Worm (Caenorhabditis elegans): ENCODE measurements around the gene gly-1.

DNA sequence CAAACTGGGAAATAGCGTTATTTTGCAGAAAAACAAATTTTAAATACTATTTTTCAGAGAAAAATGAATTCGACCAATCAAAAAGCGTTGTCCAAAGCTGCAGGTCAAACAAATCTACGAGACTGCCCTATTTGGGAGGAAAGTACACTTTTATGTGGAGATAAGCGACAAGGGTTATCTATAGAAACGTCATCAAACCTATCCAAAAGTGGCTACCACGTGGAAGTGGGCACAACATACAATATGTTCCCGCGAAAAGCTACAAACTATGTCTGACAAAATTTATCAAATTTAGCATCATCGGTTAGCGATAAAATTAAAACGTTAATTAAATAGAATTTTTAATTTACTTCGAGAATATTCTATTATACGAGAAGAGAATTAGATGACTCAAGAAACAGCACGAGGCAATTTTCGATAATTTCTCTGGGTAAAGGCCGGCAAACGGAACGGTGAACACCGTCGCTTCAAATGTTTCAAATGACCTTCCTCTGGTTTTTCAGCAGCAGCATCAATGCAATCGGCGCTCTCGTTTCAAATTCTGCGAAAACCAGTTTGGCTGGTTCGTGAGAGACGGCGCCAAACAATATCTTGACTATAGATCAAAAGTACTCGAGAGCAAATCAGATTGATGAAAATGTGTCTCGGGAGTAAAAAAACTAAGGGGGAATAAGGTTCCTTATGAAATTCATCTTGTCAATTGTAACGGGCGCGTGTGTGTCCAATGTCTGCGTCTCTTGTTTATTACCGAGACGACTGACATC is 40.1 kb downstream of the gly-1 start:
- TF ChIP-seq ztf-23 (GFP tag; IDR thresholded peaks at IDR 0.05) (no peak), ref-1 (GFP tag; conservative IDR thresholded peaks at IDR 0.05) (no peak), tab-1 (GFP tag; IDR thresholded peaks at IDR 0.05) (no peak), ztf-29 (GFP tag; IDR thresholded peaks at IDR 0.05) (no peak), flt-1 (GFP tag; IDR thresholded peaks at IDR 0.05) (no peak), T22C8.4 (GFP tag; IDR thresholded peaks at IDR 0.05) (no peak), klf-2 (GFP tag; conservative IDR thresholded peaks at IDR 0.05) (no peak), cog-1 (tag; optimal IDR thresholded peaks at IDR 0.05) (no peak), med-1 (GFP tag; optimal IDR thresholded peaks at IDR 0.05; ENCODE audit: insufficient read depth) (no peak)

All from whole organism, midembryonic.